Worm (Caenorhabditis elegans) whole organism, midembryonic: ENCODE measurements around the gene mdt-29.
"Not testable (repeated sequence)": the region's sequence is repeated elsewhere in the genome, so short reads cannot be mapped to it uniquely, and the experiment has no call there.

Experiments
- T22C8.4 ChIP-seq: fragments of 200-800 bp; sonication (Bioruptor generic); IDR thresholded peaks from 2 replicates; pipeline ENCODE4 v1.3.6; 2022; ENCODE audit warnings: missing genetic modification characterization, missing compliant biosample characterization
- cog-1 ChIP-seq: sonication (generic microtip); optimal IDR thresholded peaks from 2 replicates; lab custom pipeline; 2016; ENCODE audit warnings: missing genetic modification characterization, missing compliant biosample characterization
- flt-1 ChIP-seq: fragments of 200-800 bp; sonication (Bioruptor generic); IDR thresholded peaks from 2 replicates; pipeline ENCODE4 v1.3.6; 2022; ENCODE audit warnings: missing genetic modification characterization, missing compliant biosample characterization
- klf-2 ChIP-seq: fragments of 200-800 bp; sonication (Bioruptor generic); conservative IDR thresholded peaks from 2 replicates; pipeline ENCODE4 v1.3.6; 2022; ENCODE audit warnings: missing genetic modification reagents, missing genetic modification characterization, missing compliant biosample characterization
- med-1 ChIP-seq: sonication (generic microtip); optimal IDR thresholded peaks from 2 replicates; lab custom pipeline; 2017; ENCODE audit warnings: missing genetic modification characterization, mild to moderate bottlenecking, missing compliant biosample characterization, antibody characterized with exemption, missing genetic modification reagents; ENCODE audit not compliant: insufficient read depth
- ref-1 ChIP-seq: fragments of 200-800 bp; sonication (Bioruptor generic); conservative IDR thresholded peaks from 2 replicates; pipeline ENCODE4 v1.3.6; 2022; ENCODE audit warnings: missing genetic modification reagents, missing genetic modification characterization, missing compliant biosample characterization
- tab-1 ChIP-seq: fragments of 200-800 bp; sonication (Bioruptor generic); IDR thresholded peaks from 2 replicates; pipeline ENCODE4 v1.3.6; 2022; ENCODE audit warnings: missing genetic modification characterization, missing compliant biosample characterization
- ztf-23 ChIP-seq: fragments of 200-800 bp; sonication (Bioruptor generic); IDR thresholded peaks from 2 replicates; pipeline ENCODE4 v1.3.6; 2022; ENCODE audit warnings: missing genetic modification reagents, missing genetic modification characterization, missing compliant biosample characterization
- ztf-29 ChIP-seq: fragments of 200-800 bp; sonication (Bioruptor generic); IDR thresholded peaks from 2 replicates; pipeline ENCODE4 v1.3.6; 2022; ENCODE audit warnings: missing genetic modification reagents, missing genetic modification characterization, missing compliant biosample characterization

Gene mdt-29

ce11 chrIII:13743922-13744321, 29.1 kb upstream of the mdt-29 start, which contains the start of gene tyr-2:
Gene tyr-2, plus strand, starts transcription at chrIII:13744222.
- TF ChIP-seq cog-1 (tag; lab: Kevin White, UChicago) (no peak), T22C8.4 (GFP tag; lab: Robert Waterston, UW) (no peak), klf-2 (GFP tag; lab: Robert Waterston, UW) (no peak), flt-1 (GFP tag; lab: Robert Waterston, UW) (no peak), ztf-23 (GFP tag; lab: Robert Waterston, UW) (no peak), ref-1 (GFP tag; lab: Robert Waterston, UW) (no peak), med-1 (no peak), tab-1 (GFP tag; lab: Robert Waterston, UW) (no peak)

DNA sequence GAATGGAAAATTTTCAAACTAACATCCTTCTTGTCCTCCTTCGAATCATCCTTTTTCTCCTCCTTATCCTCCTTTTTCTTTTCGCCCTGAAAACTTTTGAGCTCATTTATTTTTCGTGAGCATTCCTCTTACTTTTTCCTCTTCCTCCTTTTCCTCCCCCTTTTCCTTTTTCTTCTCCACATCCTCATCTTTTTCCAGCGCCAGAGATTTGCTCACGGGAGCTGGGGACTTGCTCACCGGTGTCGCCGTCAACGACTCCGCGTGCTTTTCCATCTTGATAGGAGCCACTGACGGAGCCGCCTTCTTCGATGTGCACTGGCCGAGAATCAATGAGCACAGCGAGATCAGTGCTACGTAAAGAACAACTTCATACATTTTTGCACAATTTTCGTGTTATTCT, 24.7 kb upstream of the mdt-29 start, which contains the start of gene K08E3.2:
Gene K08E3.2, minus strand, starts transcription at position 375 of the 400 bp plus-strand sequence.
- TF ChIP-seq ztf-23 (GFP tag; lab: Robert Waterston, UW): no peak
- no peak for TF ChIP-seq tab-1 (GFP tag; lab: Robert Waterston, UW)
- TF ChIP-seq flt-1 (GFP tag; lab: Robert Waterston, UW): no peak
- TF ChIP-seq ref-1 (GFP tag; lab: Robert Waterston, UW): no peak
- no peak for TF ChIP-seq T22C8.4 (GFP tag; lab: Robert Waterston, UW)
- no peak for TF ChIP-seq med-1
- no peak for TF ChIP-seq ztf-29 (GFP tag; lab: Robert Waterston, UW)
- no peak for TF ChIP-seq klf-2 (GFP tag; lab: Robert Waterston, UW)
- TF ChIP-seq cog-1 (tag; lab: Kevin White, UChicago): no peak

- TF ChIP-seq cog-1 (tag; lab: Kevin White, UChicago); tab-1 (GFP tag; lab: Robert Waterston, UW); ref-1 (GFP tag; lab: Robert Waterston, UW): not testable (repeated sequence)
Measured at ce11 chrIII:13751144-13751543, 21.8 kb upstream of the mdt-29 start, which contains the start of gene mlc-7. Gene mlc-7, plus strand, starts transcription at chrIII:13751444.

ce11 chrIII:13755689-13756088, 17.3 kb upstream of the mdt-29 start, which contains the start of gene toca-2:
Gene toca-2, plus strand, starts transcription at chrIII:13755896.
- TF ChIP-seq tab-1 (GFP tag; lab: Robert Waterston, UW) (no peak), flt-1 (GFP tag; lab: Robert Waterston, UW) (no peak), ztf-23 (GFP tag; lab: Robert Waterston, UW) (no peak), ref-1 (GFP tag; lab: Robert Waterston, UW) (no peak), ztf-29 (GFP tag; lab: Robert Waterston, UW) (no peak)

ce11 chrIII:13759691-13760090, 13.3 kb upstream of the mdt-29 start:
- no peak for TF ChIP-seq ztf-23 (GFP tag; lab: Robert Waterston, UW)
- no peak for TF ChIP-seq med-1
- no peak for TF ChIP-seq klf-2 (GFP tag; lab: Robert Waterston, UW)
- TF ChIP-seq tab-1 (GFP tag; lab: Robert Waterston, UW): no peak
- no peak for TF ChIP-seq ztf-29 (GFP tag; lab: Robert Waterston, UW)

- TF ChIP-seq ref-1 (GFP tag; lab: Robert Waterston, UW): no peak
- TF ChIP-seq tab-1 (GFP tag; lab: Robert Waterston, UW): no peak
- no peak for TF ChIP-seq med-1
- TF ChIP-seq cog-1 (tag; lab: Kevin White, UChicago): no peak
- TF ChIP-seq flt-1 (GFP tag; lab: Robert Waterston, UW): no peak
Measured at ce11 chrIII:13761022-13761421, 12.0 kb upstream of the mdt-29 start.

DNA sequence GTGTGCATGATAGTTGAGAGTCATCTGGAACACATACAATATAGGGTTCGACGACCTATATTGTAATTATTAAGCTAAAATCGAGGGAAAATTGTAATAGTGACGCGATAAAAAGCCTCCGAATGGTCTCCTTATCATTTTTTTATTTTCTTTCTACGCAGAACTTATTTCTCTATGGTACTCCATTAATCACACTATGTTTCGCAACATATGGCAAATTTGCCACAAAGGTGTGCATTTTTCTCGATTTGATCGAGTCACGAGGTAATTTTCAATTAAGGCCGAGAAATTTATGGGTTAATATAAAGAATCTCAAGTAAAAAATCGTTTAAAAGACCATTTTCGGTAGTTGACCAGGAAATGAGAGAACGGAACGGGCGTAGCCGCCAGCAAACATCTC, 10.9 kb upstream of the mdt-29 start, which contains the start of gene dbn-1:
Gene dbn-1, minus strand, starts transcription at position 24 of the 400 bp plus-strand sequence.
- TF ChIP-seq med-1: no peak
- no peak for TF ChIP-seq klf-2 (GFP tag; lab: Robert Waterston, UW)
- TF ChIP-seq cog-1 (tag; lab: Kevin White, UChicago): no peak
- TF ChIP-seq flt-1 (GFP tag; lab: Robert Waterston, UW): no peak
- no peak for TF ChIP-seq ztf-23 (GFP tag; lab: Robert Waterston, UW)
- TF ChIP-seq tab-1 (GFP tag; lab: Robert Waterston, UW): no peak
- TF ChIP-seq ztf-29 (GFP tag; lab: Robert Waterston, UW): no peak
- TF ChIP-seq T22C8.4 (GFP tag; lab: Robert Waterston, UW): no peak
- no peak for TF ChIP-seq ref-1 (GFP tag; lab: Robert Waterston, UW)

- TF ChIP-seq flt-1 (GFP tag; lab: Robert Waterston, UW): no peak
- TF ChIP-seq tab-1 (GFP tag; lab: Robert Waterston, UW): no peak
Measured at ce11 chrIII:13763260-13764112, 9.5 kb upstream of the mdt-29 start.

- TF ChIP-seq ref-1 (GFP tag; lab: Robert Waterston, UW): no peak
- TF ChIP-seq tab-1 (GFP tag; lab: Robert Waterston, UW): no peak
- no peak for TF ChIP-seq flt-1 (GFP tag; lab: Robert Waterston, UW)
- TF ChIP-seq T22C8.4 (GFP tag; lab: Robert Waterston, UW): no peak
- TF ChIP-seq cog-1 (tag; lab: Kevin White, UChicago): no peak
- TF ChIP-seq klf-2 (GFP tag; lab: Robert Waterston, UW): no peak
- no peak for TF ChIP-seq ztf-23 (GFP tag; lab: Robert Waterston, UW)
- no peak for TF ChIP-seq ztf-29 (GFP tag; lab: Robert Waterston, UW)
- TF ChIP-seq med-1: no peak
Measured at ce11 chrIII:13765782-13766181, 7.2 kb upstream of the mdt-29 start.
